Worm (Caenorhabditis elegans) whole organism, mixed stage, embryonic: Measurements from ENCODE around the gene bgnt-1.4.

Source experiments
- M03D4.4 ChIP-seq: sonication (generic microtip); optimal IDR thresholded peaks from 2 replicates; lab custom pipeline; 2017; ENCODE audit warnings: mild to moderate bottlenecking, missing genetic modification characterization, missing compliant biosample characterization
- bed-3 ChIP-seq: fragments of 200-800 bp; sonication (Bioruptor generic); optimal IDR thresholded peaks from 3 replicates; lab custom pipeline; 2018; ENCODE audit warnings: mild to moderate bottlenecking, missing genetic modification characterization, moderate library complexity, missing compliant biosample characterization
- blmp-1 ChIP-seq: fragments of 150-350 bp; optimal IDR thresholded peaks from 2 replicates; lab custom pipeline; 2014; ENCODE audit warnings: missing biosample characterization, missing genetic modification characterization
- ceh-39 ChIP-seq: fragments of 150-350 bp; optimal IDR thresholded peaks from 2 replicates; lab custom pipeline; 2014; ENCODE audit warnings: missing biosample characterization, missing genetic modification characterization
- ceh-43 ChIP-seq: fragments of 200-800 bp; sonication (Bioruptor generic); optimal IDR thresholded peaks from 2 replicates; lab custom pipeline; 2018; ENCODE audit warnings: mild to moderate bottlenecking, missing genetic modification characterization, moderate library complexity, missing compliant biosample characterization
- ceh-83 ChIP-seq: fragments of 200-800 bp; sonication (Bioruptor generic); optimal IDR thresholded peaks from 2 replicates; lab custom pipeline; 2018; ENCODE audit warnings: mild to moderate bottlenecking, missing genetic modification characterization, missing compliant biosample characterization
- elt-1 ChIP-seq: sonication (generic microtip); optimal IDR thresholded peaks from 2 replicates; lab custom pipeline; 2017; ENCODE audit warnings: missing genetic modification characterization, mild to moderate bottlenecking, missing compliant biosample characterization, antibody characterized with exemption, moderate library complexity, borderline replicate concordance; ENCODE audit not compliant: insufficient read depth
- elt-3 ChIP-seq: fragments of 150-350 bp; optimal IDR thresholded peaks from 2 replicates; lab custom pipeline; 2014; ENCODE audit warnings: missing biosample characterization, missing genetic modification characterization
- hlh-1 ChIP-seq: fragments of 150-350 bp; optimal IDR thresholded peaks from 2 replicates; lab custom pipeline; 2014; ENCODE audit warnings: missing biosample characterization, missing genetic modification reagents, missing genetic modification characterization
- lin-13 ChIP-seq: fragments of 150-350 bp; optimal IDR thresholded peaks from 2 replicates; lab custom pipeline; 2014; ENCODE audit warnings: missing biosample characterization, missing genetic modification characterization
- mls-2 ChIP-seq: sonication (generic microtip); optimal IDR thresholded peaks from 2 replicates; lab custom pipeline; 2016; ENCODE audit warnings: mild to moderate bottlenecking, missing genetic modification characterization, moderate library complexity, missing compliant biosample characterization
- nhr-12 ChIP-seq: fragments of 150-350 bp; optimal IDR thresholded peaks from 2 replicates; lab custom pipeline; 2014; ENCODE audit warnings: missing biosample characterization, missing genetic modification characterization
- nhr-237 ChIP-seq: fragments of 150-350 bp; optimal IDR thresholded peaks from 2 replicates; lab custom pipeline; 2014; ENCODE audit warnings: missing biosample characterization, missing genetic modification characterization
- nhr-28 ChIP-seq: fragments of 150-350 bp; optimal IDR thresholded peaks from 2 replicates; lab custom pipeline; 2014; ENCODE audit warnings: missing biosample characterization, missing genetic modification characterization
- nhr-76 ChIP-seq: sonication (generic microtip); optimal IDR thresholded peaks from 2 replicates; lab custom pipeline; 2017; ENCODE audit warnings: missing biosample characterization, missing genetic modification characterization
- pha-4 ChIP-seq: fragments of 150-350 bp; optimal IDR thresholded peaks from 2 replicates; lab custom pipeline; 2018; ENCODE audit warnings: missing biosample characterization, missing genetic modification reagents, missing genetic modification characterization
- sem-2 ChIP-seq: fragments of 200-800 bp; sonication (Bioruptor generic); optimal IDR thresholded peaks from 2 replicates; lab custom pipeline; 2018; ENCODE audit warnings: mild to moderate bottlenecking, missing genetic modification characterization, missing compliant biosample characterization
- sptf-1 ChIP-seq: sonication (generic microtip); optimal IDR thresholded peaks from 2 replicates; lab custom pipeline; 2017; ENCODE audit warnings: mild to moderate bottlenecking, missing genetic modification characterization, moderate library complexity, missing compliant biosample characterization
- unc-120 ChIP-seq: sonication (generic microtip); optimal IDR thresholded peaks from 2 replicates; lab custom pipeline; 2017; ENCODE audit warnings: missing genetic modification characterization, missing compliant biosample characterization; ENCODE audit not compliant: poor library complexity, severe bottlenecking
- unc-39 ChIP-seq: fragments of 150-350 bp; optimal IDR thresholded peaks from 2 replicates; lab custom pipeline; 2014; ENCODE audit warnings: missing biosample characterization, missing genetic modification characterization
- unc-62 ChIP-seq: fragments of 150-350 bp; optimal IDR thresholded peaks from 2 replicates; lab custom pipeline; 2014; ENCODE audit warnings: missing biosample characterization, missing genetic modification reagents, missing genetic modification characterization
- zip-8 ChIP-seq: fragments of 150-350 bp; optimal IDR thresholded peaks from 2 replicates; lab custom pipeline; 2014; ENCODE audit warnings: missing biosample characterization, missing genetic modification characterization
- ztf-11 ChIP-seq: fragments of 150-350 bp; optimal IDR thresholded peaks from 2 replicates; lab custom pipeline; 2014; ENCODE audit warnings: missing biosample characterization, missing genetic modification characterization

The bgnt-1.4 gene

DNA sequence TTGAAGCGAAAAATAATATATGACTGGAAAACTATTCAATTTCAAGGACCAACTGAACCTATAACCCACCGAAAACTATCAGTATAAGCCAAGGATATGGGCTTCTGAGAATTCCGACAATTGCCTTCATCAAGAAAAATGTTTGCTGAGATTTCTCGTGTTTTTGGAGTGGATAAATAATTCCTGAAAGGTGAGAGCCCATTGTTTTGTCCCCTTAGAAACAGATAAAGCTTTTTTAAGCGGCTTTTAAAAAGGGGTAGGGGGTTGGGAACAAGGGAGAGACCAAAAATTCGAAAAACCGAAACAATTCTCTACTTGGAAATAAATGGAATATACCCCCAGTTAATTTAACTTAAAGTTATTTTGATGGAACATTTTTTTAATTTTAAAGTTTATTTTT is 5.7 kb downstream of the bgnt-1.4 start, which contains the start of gene C18G1.8:
TSS of gene C18G1.8 (minus strand) at position 101 of the 400 bp plus-strand sequence.
- TF ChIP-seq pha-4 (tag; lab: Kevin White, UChicago), result no peak
- TF ChIP-seq sptf-1, result no peak
- no peak for TF ChIP-seq ceh-83 (GFP tag; lab: Kevin White, UChicago)
- no peak for TF ChIP-seq unc-62 (GFP tag; lab: Kevin White, UChicago)

DNA sequence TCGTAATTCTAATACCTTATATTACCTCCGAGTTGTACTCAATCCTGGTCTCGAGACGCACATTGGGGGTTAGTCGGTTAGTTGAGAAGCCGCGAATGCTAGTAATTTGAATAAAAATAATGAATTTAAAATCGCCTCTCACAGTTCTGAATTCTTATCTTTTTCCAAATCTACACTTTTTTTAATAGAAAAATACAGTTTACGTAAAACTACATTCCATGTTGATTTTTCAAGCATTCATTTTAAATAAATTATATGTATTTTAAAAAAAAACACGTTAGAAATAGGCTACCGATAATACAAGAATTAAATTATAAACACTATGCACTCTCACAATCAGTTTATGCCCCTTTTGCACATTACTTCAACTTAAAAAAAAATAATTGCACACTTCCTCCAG is 8.9 kb downstream of the bgnt-1.4 start, which contains the start of gene C18G1.9:
TSS of gene C18G1.9 (minus strand) at position 101 of the 400 bp plus-strand sequence.
- no peak for TF ChIP-seq M03D4.4 (tag; lab: Kevin White, UChicago)
- TF ChIP-seq lin-13 (tag; lab: Kevin White, UChicago), result no peak
- no peak for TF ChIP-seq ztf-11 (tag; lab: Kevin White, UChicago)
- no peak for TF ChIP-seq nhr-12 (tag; lab: Kevin White, UChicago)
- no peak for TF ChIP-seq nhr-237 (tag; lab: Kevin White, UChicago)
- TF ChIP-seq ceh-39 (tag; lab: Kevin White, UChicago), result no peak
- TF ChIP-seq mls-2, result no peak
- TF ChIP-seq elt-1, result no peak
- no peak for TF ChIP-seq ceh-83 (GFP tag; lab: Kevin White, UChicago)
- no peak for TF ChIP-seq zip-8
- TF ChIP-seq sem-2 (GFP tag; lab: Kevin White, UChicago), result no peak
- no peak for TF ChIP-seq blmp-1 (tag; lab: Kevin White, UChicago)
- TF ChIP-seq elt-3 (tag; lab: Kevin White, UChicago), result no peak
- no peak for TF ChIP-seq ceh-43 (GFP tag; lab: Kevin White, UChicago)
- TF ChIP-seq nhr-76 (tag; lab: Kevin White, UChicago), result no peak
- no peak for TF ChIP-seq bed-3

DNA sequence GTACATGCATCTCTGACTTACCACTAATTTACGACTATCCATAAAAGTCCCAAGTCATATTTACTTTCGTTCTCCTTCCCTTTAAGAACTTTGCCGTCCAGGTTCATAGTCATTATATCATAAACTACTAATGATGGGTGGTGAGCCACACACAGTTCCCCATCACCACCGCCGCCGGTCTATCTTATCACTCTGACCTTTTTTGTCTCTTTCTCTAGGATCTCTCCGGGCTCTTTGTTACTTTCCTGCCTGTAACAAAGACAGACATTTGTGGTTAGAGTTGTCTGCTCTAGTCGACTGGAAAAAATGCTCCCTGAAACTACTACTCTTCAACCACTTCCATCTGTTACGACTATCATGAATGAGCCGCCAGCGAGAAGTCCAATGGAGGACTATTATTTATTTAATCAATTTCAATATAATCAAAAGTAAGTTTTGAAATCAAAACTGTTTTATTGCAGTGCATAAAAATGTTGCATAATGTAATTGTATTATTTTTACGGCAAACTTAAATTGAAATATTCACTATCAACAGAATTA is 9.7 kb downstream of the bgnt-1.4 start, which contains the start of gene elt-7:
TSS of gene elt-7 (plus strand) at position 263 of the 540 bp plus-strand sequence.
- TF ChIP-seq unc-39 (no peak), pha-4 (tag; lab: Kevin White, UChicago) (no peak), sptf-1 (no peak), bed-3 (no peak), nhr-76 (tag; lab: Kevin White, UChicago) (no peak)

DNA sequence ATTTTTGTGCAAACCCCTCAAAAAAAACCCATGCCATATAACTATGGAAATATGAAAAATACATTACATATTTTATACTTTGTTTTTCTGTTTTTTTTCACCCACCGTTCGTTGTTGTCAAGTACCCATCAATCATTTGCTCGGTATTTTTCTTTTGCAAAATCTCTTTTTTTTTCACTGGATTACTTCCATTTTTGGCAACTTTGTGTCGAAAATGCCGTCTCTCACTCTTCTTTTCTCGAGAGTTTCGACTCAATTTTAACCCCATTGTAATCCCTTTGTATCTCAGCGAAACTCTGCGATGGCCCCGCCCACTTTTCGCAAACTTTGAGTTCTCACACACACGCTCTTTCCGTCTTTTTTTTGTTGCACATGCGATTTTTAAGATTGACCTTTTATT is 14.4 kb downstream of the bgnt-1.4 start:
- TF ChIP-seq nhr-237 (tag; lab: Kevin White, UChicago) (no peak), unc-120 (tag; lab: Kevin White, UChicago) (peak; percentile 29)

DNA sequence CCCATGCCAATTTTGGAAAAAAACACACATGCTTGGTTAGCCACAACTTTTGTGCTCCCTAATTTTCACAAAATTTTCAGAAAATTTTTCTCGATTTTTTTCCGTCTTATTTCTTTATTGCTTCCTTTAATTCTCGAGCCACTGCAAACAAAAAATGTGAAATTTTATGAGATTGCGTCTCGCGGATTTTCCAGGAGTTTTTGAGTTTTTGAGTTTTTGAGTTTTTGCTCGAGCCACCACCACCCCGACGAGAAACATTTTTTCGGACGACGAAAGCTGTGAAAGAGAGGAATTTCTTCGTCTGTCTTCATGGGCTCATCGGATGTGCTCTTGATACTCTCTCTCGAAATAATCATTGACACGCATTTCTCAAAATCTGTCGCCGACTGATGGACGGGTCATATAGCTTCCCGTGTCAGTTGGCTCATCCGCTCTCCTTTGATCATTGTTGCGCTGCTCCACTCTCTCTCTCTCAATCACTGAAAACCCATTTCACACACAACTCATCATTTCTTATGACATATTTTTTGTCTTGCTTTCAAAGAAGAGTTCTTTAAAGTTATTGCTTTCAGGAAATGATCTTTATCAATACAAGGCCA is 16.7 kb downstream of the bgnt-1.4 start, which contains the start of gene C18G1.1:
TSS of gene C18G1.1 (plus strand) at position 573 of the 599 bp plus-strand sequence.
- TF ChIP-seq M03D4.4 (tag; lab: Kevin White, UChicago), result no peak
- TF ChIP-seq blmp-1 (tag; lab: Kevin White, UChicago), result no peak
- peak; percentile 26 for TF ChIP-seq unc-120 (tag; lab: Kevin White, UChicago)
- TF ChIP-seq unc-62 (GFP tag; lab: Kevin White, UChicago), result peak; percentile 99
- TF ChIP-seq hlh-1 (tag; lab: Kevin White, UChicago), result peak; percentile 89
- no peak for TF ChIP-seq ceh-43 (GFP tag; lab: Kevin White, UChicago)

DNA sequence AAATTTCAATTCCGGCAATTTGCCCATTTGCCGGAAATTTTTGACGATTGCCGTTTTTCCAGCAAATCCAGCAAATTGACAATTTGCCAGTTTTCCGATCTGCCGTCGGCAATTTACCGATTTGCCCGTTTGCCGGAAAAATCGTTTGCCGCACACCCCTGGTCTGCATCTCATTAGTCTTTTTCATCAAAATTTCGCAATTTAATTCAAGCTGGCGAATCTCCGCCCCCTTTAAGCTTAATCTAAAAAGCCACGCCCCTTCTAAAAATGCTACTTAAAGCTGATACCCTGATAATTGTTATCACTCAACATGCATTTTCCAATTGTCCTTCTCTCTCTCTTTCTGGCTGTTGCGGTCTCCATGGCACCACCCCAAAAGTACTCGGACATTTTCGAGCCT is 22.5 kb downstream of the bgnt-1.4 start, which contains the start of gene Y60C6A.1:
TSS of gene Y60C6A.1 (plus strand) at position 301 of the 400 bp plus-strand sequence.
- TF ChIP-seq nhr-28, result no peak
- no peak for TF ChIP-seq nhr-76 (tag; lab: Kevin White, UChicago)
- TF ChIP-seq zip-8, result no peak
- TF ChIP-seq ceh-39 (tag; lab: Kevin White, UChicago), result no peak

DNA sequence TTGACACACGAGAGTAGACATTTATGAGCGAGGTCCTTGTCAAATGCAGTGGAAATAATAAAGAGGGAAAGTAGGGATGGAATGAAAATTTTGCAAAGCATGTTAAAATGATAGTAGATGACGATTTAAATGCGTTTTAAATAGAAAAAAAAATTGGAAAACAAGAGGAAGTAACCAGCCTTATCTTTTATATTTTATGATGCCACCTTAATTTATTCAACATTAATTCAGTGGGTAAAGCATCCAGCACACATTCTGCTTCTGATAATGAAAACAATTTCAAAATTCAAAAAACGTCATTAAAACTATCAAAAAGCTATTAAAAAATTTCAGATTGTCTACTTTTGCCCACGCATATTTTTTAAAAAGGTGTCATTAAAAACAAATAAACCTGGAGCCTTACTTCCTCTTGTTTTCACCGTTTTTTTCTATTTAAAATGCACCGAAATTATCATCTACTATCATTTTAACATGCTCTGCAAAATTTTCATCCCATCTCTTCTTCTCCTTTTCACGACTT is 24.6 kb downstream of the bgnt-1.4 start, which contains the start of the genes Y60C6A.2 and Y60C6A.3:
TSS of gene Y60C6A.2 (minus strand) at position 101 of the 520 bp plus-strand sequence.
TSS of gene Y60C6A.3 (plus strand) at position 470 of the 520 bp plus-strand sequence.
- TF ChIP-seq bed-3 (no peak), elt-3 (tag; lab: Kevin White, UChicago) (no peak)
